Worm (Caenorhabditis elegans): Measurements from ENCODE around the gene C28H8.5.

DNA sequence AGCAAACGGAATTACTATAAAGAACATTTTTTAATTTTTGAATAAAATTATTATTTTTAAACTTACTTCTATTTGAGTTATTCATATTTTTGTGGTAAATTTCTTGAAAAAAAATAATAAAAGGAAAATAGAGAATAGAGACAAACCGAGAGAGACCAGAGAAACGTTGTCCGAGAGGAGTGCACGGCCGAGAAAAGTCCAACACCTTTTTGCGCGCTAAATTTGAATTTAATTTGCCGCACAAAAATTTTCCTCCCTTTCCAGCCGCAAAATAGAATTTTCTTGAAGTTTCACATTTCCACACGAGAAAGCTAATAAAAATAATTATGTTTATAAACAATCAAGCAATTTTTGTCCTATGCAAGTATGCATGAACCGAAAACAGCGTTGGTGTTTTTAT is 12.3 kb upstream of the C28H8.5 start, which contains the start of the genes F01F1.11 and F01F1.3:
- TF ChIP-seq nhr-11 (tag; optimal IDR thresholded peaks at IDR 0.05) (peak; percentile 43), unc-30 (tag; optimal IDR thresholded peaks at IDR 0.05) (no peak), nhr-237 (tag; optimal IDR thresholded peaks at IDR 0.05) (no peak)

Measured in whole organism, L1 larva.